Fruit fly (Drosophila melanogaster) whole organism, embryonic: ENCODE results near the gene CG18081.

Experiments
- Abd-B ChIP-seq: fragments of 200-800 bp; sonication (Bioruptor generic); optimal IDR thresholded peaks from 2 replicates; lab custom pipeline; 2018; ENCODE audit warnings: missing biosample characterization, mild to moderate bottlenecking, missing genetic modification characterization, moderate library complexity
- Asciz ChIP-seq: fragments of 200-800 bp; sonication (Bioruptor generic); optimal IDR thresholded peaks from 2 replicates; lab custom pipeline; 2017; ENCODE audit warnings: missing biosample characterization, mild to moderate bottlenecking, missing genetic modification characterization, missing genetic modification reagents
- CG10462 ChIP-seq: fragments of 200-800 bp; sonication (Bioruptor generic); optimal IDR thresholded peaks from 2 replicates; lab custom pipeline; 2016; ENCODE audit warnings: missing biosample characterization, missing genetic modification characterization
- CG11723 ChIP-seq: fragments of 200-800 bp; sonication (Bioruptor generic); optimal IDR thresholded peaks from 2 replicates; lab custom pipeline; 2017; ENCODE audit warnings: missing biosample characterization, mild to moderate bottlenecking, missing genetic modification characterization
- CG15696 ChIP-seq: fragments of 200-800 bp; sonication (Bioruptor generic); optimal IDR thresholded peaks from 2 replicates; lab custom pipeline; 2019; ENCODE audit warnings: missing biosample characterization, mild to moderate bottlenecking, missing genetic modification characterization, moderate library complexity
- CG18262 ChIP-seq: fragments of 200-800 bp; optimal IDR thresholded peaks from 3 replicates; lab custom pipeline; 2019; ENCODE audit warnings: missing biosample characterization, mild to moderate bottlenecking, missing genetic modification characterization, moderate library complexity
- CG18764 ChIP-seq: fragments of 200-800 bp; sonication (Bioruptor generic); optimal IDR thresholded peaks from 3 replicates; lab custom pipeline; 2016; ENCODE audit warnings: missing biosample characterization, missing genetic modification characterization
- CG2875 ChIP-seq: fragments of 200-800 bp; sonication (Bioruptor generic); optimal IDR thresholded peaks from 2 replicates; lab custom pipeline; 2017; ENCODE audit warnings: missing biosample characterization, mild to moderate bottlenecking, missing genetic modification characterization, missing genetic modification reagents
- CG34376 ChIP-seq: fragments of 200-800 bp; sonication (Bioruptor generic); optimal IDR thresholded peaks from 2 replicates; lab custom pipeline; 2018; ENCODE audit warnings: missing biosample characterization, mild to moderate bottlenecking, missing genetic modification characterization
- CG4360 ChIP-seq: fragments of 200-800 bp; sonication (Bioruptor generic); IDR thresholded peaks from 2 replicates; pipeline ENCODE4 v1.3.6; 2022; ENCODE audit warnings: missing biosample characterization, missing genetic modification characterization
- CG4424 ChIP-seq: fragments of 200-800 bp; sonication (Bioruptor generic); optimal IDR thresholded peaks from 3 replicates; lab custom pipeline; 2016; ENCODE audit warnings: missing biosample characterization, missing genetic modification characterization
- CG8281 ChIP-seq: fragments of 200-800 bp; sonication (Bioruptor generic); optimal IDR thresholded peaks from 2 replicates; lab custom pipeline; 2018; ENCODE audit warnings: missing biosample characterization, mild to moderate bottlenecking, missing genetic modification characterization, moderate library complexity
- CG8944 ChIP-seq: fragments of 200-800 bp; sonication (Bioruptor generic); optimal IDR thresholded peaks from 3 replicates; lab custom pipeline; 2016; ENCODE audit warnings: missing biosample characterization, missing genetic modification characterization
- Camta ChIP-seq: fragments of 200-800 bp; sonication (Bioruptor generic); optimal IDR thresholded peaks from 2 replicates; lab custom pipeline; 2016; ENCODE audit warnings: missing biosample characterization, missing genetic modification characterization
- Chrac-16 ChIP-seq: fragments of 200-800 bp; sonication (Bioruptor generic); optimal IDR thresholded peaks from 3 replicates; lab custom pipeline; 2016; ENCODE audit warnings: missing biosample characterization, missing genetic modification characterization
- CoRest ChIP-seq: fragments of 200-800 bp; sonication (Bioruptor generic); optimal IDR thresholded peaks from 3 replicates; lab custom pipeline; 2018; ENCODE audit warnings: missing biosample characterization, mild to moderate bottlenecking, missing genetic modification characterization, moderate library complexity
- Drgx ChIP-seq: fragments of 200-800 bp; sonication (Bioruptor generic); IDR thresholded peaks from 2 replicates; pipeline ENCODE4 v1.3.6; 2022; ENCODE audit warnings: missing biosample characterization, missing genetic modification characterization
- E2f1 ChIP-seq: fragments of 200-800 bp; sonication (Bioruptor generic); IDR thresholded peaks from 2 replicates; pipeline ENCODE4 v1.3.6; 2022; ENCODE audit warnings: missing biosample characterization, missing genetic modification characterization
- Fer3 ChIP-seq: fragments of 200-800 bp; sonication (Bioruptor generic); optimal IDR thresholded peaks from 2 replicates; lab custom pipeline; 2018; ENCODE audit warnings: missing biosample characterization, mild to moderate bottlenecking, missing genetic modification characterization, moderate library complexity
- Gug ChIP-seq: fragments of 200-800 bp; sonication (Bioruptor generic); IDR thresholded peaks from 4 replicates; pipeline ENCODE4 v1.3.6; 2022; ENCODE audit warnings: missing biosample characterization, missing genetic modification characterization
- Mad ChIP-seq: fragments of 200-800 bp; sonication (Bioruptor generic); optimal IDR thresholded peaks from 2 replicates; lab custom pipeline; 2016; ENCODE audit warnings: missing biosample characterization, missing genetic modification characterization
- Meics ChIP-seq: fragments of 200-800 bp; sonication (Bioruptor generic); optimal IDR thresholded peaks from 2 replicates; lab custom pipeline; 2017; ENCODE audit warnings: missing biosample characterization, mild to moderate bottlenecking, missing genetic modification characterization
- Mes4 ChIP-seq: fragments of 200-800 bp; sonication (Bioruptor generic); optimal IDR thresholded peaks from 2 replicates; lab custom pipeline; 2016; ENCODE audit warnings: missing biosample characterization, missing genetic modification characterization
- Nf-YB ChIP-seq: fragments of 200-800 bp; sonication (Bioruptor generic); optimal IDR thresholded peaks from 3 replicates; lab custom pipeline; 2019; ENCODE audit warnings: missing biosample characterization, mild to moderate bottlenecking, missing genetic modification characterization, moderate library complexity
- Pdp1 ChIP-seq, 2 experiments: fragments of 200-800 bp; sonication (Bioruptor generic); optimal IDR thresholded peaks; 3 replicates each; lab custom pipeline; 2016; ENCODE audit warnings: missing biosample characterization in 2 of 2, missing genetic modification characterization in 2 of 2, mild to moderate bottlenecking in 1 of 2, moderate library complexity in 1 of 2
- YL-1 ChIP-seq: fragments of 200-800 bp; sonication (Bioruptor generic); optimal IDR thresholded peaks from 3 replicates; lab custom pipeline; 2017; ENCODE audit warnings: missing biosample characterization, mild to moderate bottlenecking, missing genetic modification characterization
- abd-A ChIP-seq: fragments of 200-800 bp; sonication (Bioruptor generic); optimal IDR thresholded peaks from 3 replicates; lab custom pipeline; 2019; ENCODE audit warnings: missing biosample characterization, mild to moderate bottlenecking, missing genetic modification characterization, moderate library complexity
- ap ChIP-seq: fragments of 200-800 bp; sonication (Bioruptor generic); IDR thresholded peaks from 2 replicates; pipeline ENCODE4 v1.3.6; 2022; ENCODE audit warnings: missing biosample characterization, missing genetic modification characterization
- cato ChIP-seq: fragments of 200-800 bp; sonication (Bioruptor generic); optimal IDR thresholded peaks from 2 replicates; lab custom pipeline; 2016; ENCODE audit warnings: missing biosample characterization, missing genetic modification characterization, borderline replicate concordance
- crc ChIP-seq: fragments of 200-800 bp; sonication (Bioruptor generic); optimal IDR thresholded peaks from 2 replicates; lab custom pipeline; 2016; ENCODE audit warnings: missing biosample characterization, missing genetic modification characterization
- crp ChIP-seq, 2 experiments: fragments of 200-800 bp; sonication (Bioruptor generic); optimal IDR thresholded peaks; 2 replicates in 1 of 2; 3 replicates in 1 of 2; lab custom pipeline; 2017; ENCODE audit warnings: missing biosample characterization in 2 of 2, missing genetic modification characterization in 2 of 2, mild to moderate bottlenecking in 1 of 2, moderate library complexity in 1 of 2
- cwo ChIP-seq: fragments of 200-800 bp; sonication (Bioruptor generic); optimal IDR thresholded peaks from 3 replicates; lab custom pipeline; 2017; ENCODE audit warnings: missing biosample characterization, missing genetic modification characterization, mild to moderate bottlenecking, moderate library complexity, missing genetic modification reagents
- ems ChIP-seq: fragments of 200-800 bp; sonication (Bioruptor generic); optimal IDR thresholded peaks from 3 replicates; lab custom pipeline; 2016; ENCODE audit warnings: missing biosample characterization, missing genetic modification characterization
- eve ChIP-seq, 2 experiments: fragments of >200 bp; optimal IDR thresholded peaks; 2 replicates each; lab custom pipeline; 2017; ENCODE audit warnings: missing biosample characterization in 2 of 2, missing genetic modification characterization in 2 of 2
- gt ChIP-seq: fragments of 200-800 bp; sonication (Bioruptor generic); IDR thresholded peaks from 2 replicates; pipeline ENCODE4 v1.3.6; 2022; ENCODE audit warnings: missing biosample characterization, missing genetic modification characterization
- inv ChIP-seq: fragments of 200-800 bp; sonication (Bioruptor generic); IDR thresholded peaks from 2 replicates; pipeline ENCODE4 v1.3.6; 2022; ENCODE audit warnings: missing biosample characterization, missing genetic modification characterization; ENCODE audit not compliant: partially characterized antibody
- kah ChIP-seq: fragments of 200-800 bp; sonication (Bioruptor generic); optimal IDR thresholded peaks from 2 replicates; lab custom pipeline; 2018; ENCODE audit warnings: missing biosample characterization, mild to moderate bottlenecking, missing genetic modification characterization
- mam ChIP-seq: fragments of 200-800 bp; sonication (Bioruptor generic); optimal IDR thresholded peaks from 3 replicates; lab custom pipeline; 2016; ENCODE audit warnings: missing biosample characterization, missing genetic modification characterization
- nmo ChIP-seq: fragments of 200-800 bp; sonication (Bioruptor generic); optimal IDR thresholded peaks from 2 replicates; lab custom pipeline; 2018; ENCODE audit warnings: missing biosample characterization, mild to moderate bottlenecking, missing genetic modification characterization, moderate library complexity
- otp ChIP-seq: fragments of 200-800 bp; sonication (Bioruptor generic); IDR thresholded peaks from 3 replicates; pipeline ENCODE4, ENCODE4 v1.3.6; 2022; ENCODE audit warnings: missing biosample characterization, missing genetic modification characterization
- pnt ChIP-seq: fragments of 200-800 bp; sonication (Bioruptor generic); optimal IDR thresholded peaks from 3 replicates; lab custom pipeline; 2016; ENCODE audit warnings: missing biosample characterization, missing genetic modification characterization
- pros ChIP-seq: fragments of 200-800 bp; sonication (Bioruptor generic); optimal IDR thresholded peaks from 3 replicates; lab custom pipeline; 2019; ENCODE audit warnings: missing biosample characterization, mild to moderate bottlenecking, missing genetic modification characterization, moderate library complexity
- pum ChIP-seq: fragments of 200-800 bp; sonication (Bioruptor generic); optimal IDR thresholded peaks from 2 replicates; lab custom pipeline; 2016; ENCODE audit warnings: missing biosample characterization, missing genetic modification characterization
- ranshi ChIP-seq: fragments of 200-800 bp; sonication (Bioruptor generic); IDR thresholded peaks from 2 replicates; pipeline ENCODE4 v1.3.6; 2022; ENCODE audit warnings: missing biosample characterization, missing genetic modification characterization
- tup ChIP-seq: fragments of 200-800 bp; sonication (Bioruptor generic); optimal IDR thresholded peaks from 2 replicates; lab custom pipeline; 2016; ENCODE audit warnings: missing biosample characterization, mild to moderate bottlenecking, missing genetic modification characterization, moderate library complexity
- tx ChIP-seq: fragments of 200-800 bp; sonication (Bioruptor generic); optimal IDR thresholded peaks from 2 replicates; lab custom pipeline; 2016; ENCODE audit warnings: missing biosample characterization, missing genetic modification characterization
- usp ChIP-seq: fragments of >200 bp; optimal IDR thresholded peaks from 2 replicates; lab custom pipeline; 2017; ENCODE audit warnings: missing biosample characterization, missing genetic modification characterization
- yki ChIP-seq: fragments of >200 bp; optimal IDR thresholded peaks from 3 replicates; lab custom pipeline; 2018
- z ChIP-seq: fragments of 200-800 bp; sonication (Bioruptor generic); IDR thresholded peaks from 3 replicates; pipeline ENCODE4 v1.3.6; 2022; ENCODE audit warnings: missing biosample characterization, missing genetic modification characterization

Gene CG18081

DNA sequence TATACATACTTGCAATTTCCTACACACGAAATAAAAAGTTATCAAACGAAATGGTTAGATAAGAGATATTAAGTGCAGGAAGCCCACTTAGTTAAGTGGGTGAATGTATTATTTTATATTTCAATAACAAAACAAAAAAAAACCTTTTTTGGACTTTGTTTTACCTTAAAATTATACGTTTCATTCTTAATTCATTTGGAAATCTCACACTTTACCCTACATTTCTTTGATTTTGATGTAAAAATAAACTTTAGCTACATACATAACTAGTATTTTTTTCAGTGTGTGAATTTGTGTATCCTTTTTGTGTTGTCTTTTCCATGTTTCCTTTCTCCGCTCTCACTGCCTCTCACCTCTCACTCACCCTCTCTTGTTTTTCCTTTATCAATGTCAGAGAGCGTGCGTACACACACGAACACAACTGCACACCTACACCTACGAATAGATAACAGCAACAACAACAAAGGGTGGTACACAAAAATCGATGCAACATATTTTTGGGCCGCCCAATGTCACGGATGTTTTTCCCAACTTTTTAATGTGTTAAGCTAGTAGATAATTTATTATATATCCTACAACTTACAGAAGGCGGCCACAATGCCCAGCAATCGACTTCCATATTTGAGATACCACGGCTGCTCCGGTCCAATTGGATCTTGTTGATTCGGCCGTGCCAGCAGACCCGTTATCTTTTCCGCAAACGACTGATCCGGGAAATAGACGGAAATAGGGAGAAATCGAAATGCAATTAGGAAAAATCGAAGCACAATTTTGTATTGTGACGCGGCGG lies 19.6 kb downstream of the CG18081 start (continued):
- peak; percentile 80 for TF ChIP-seq Meics (GFP tag; lab: Kevin White, UChicago)
- peak; percentile 85 for TF ChIP-seq Drgx
- TF ChIP-seq z (GFP tag; lab: Robert Waterston, UW), result no peak
- TF ChIP-seq CG18764 (GFP tag; lab: Kevin White, UChicago), result peak; percentile 55
- TF ChIP-seq E2f1 (GFP tag; lab: Robert Waterston, UW), result peak; percentile 56; the same call in 1 of the 2 replicates
- TF ChIP-seq CG15696 (tag; lab: Kevin White, UChicago), result peak; percentile 64
- peak; percentile 51 for TF ChIP-seq tx (GFP tag; lab: Kevin White, UChicago)
- no peak for TF ChIP-seq Gug (GFP tag; lab: Robert Waterston, UW)
- peak; percentile 65 for TF ChIP-seq Chrac-16 (GFP tag; lab: Kevin White, UChicago)
- TF ChIP-seq eve (GFP tag; optimal IDR thresholded peaks at IDR 0.05; lab: Kevin White, UChicago), result peak in 1 of 2 experiments; percentile 82
- peak; percentile 63 for TF ChIP-seq CG10462
- peak; percentile 59 to 65 for TF ChIP-seq Pdp1 (GFP tag; optimal IDR thresholded peaks at IDR 0.05; lab: Kevin White, UChicago)
- TF ChIP-seq pros (GFP tag; lab: Kevin White, UChicago), result peak; percentile 16
- peak; percentile 50 for TF ChIP-seq Nf-YB
- peak; percentile 71 for TF ChIP-seq nmo
- TF ChIP-seq CG4360 (GFP tag; lab: Robert Waterston, UW), result peak; percentile 98
- peak; percentile 38 for TF ChIP-seq CG8944 (GFP tag; lab: Kevin White, UChicago)
- TF ChIP-seq pum (GFP tag; lab: Kevin White, UChicago), result peak; percentile 37
- peak; percentile 63 for TF ChIP-seq CG2875 (GFP tag; lab: Kevin White, UChicago)
- TF ChIP-seq usp (GFP tag; lab: Kevin White, UChicago), result no peak
- peak; percentile 79 for TF ChIP-seq cwo (GFP tag; lab: Kevin White, UChicago)
- no peak for TF ChIP-seq Abd-B (GFP tag; lab: Kevin White, UChicago)
- TF ChIP-seq crc (GFP tag; lab: Kevin White, UChicago), result peak; percentile 51
- no peak for TF ChIP-seq otp
- peak; percentile 2 for TF ChIP-seq pnt
- TF ChIP-seq gt, result no peak
- TF ChIP-seq Asciz, result peak; percentile 24
- TF ChIP-seq Fer3 (tag; lab: Kevin White, UChicago), result peak; percentile 61
- no peak for TF ChIP-seq ap (GFP tag; lab: Robert Waterston, UW)
- TF ChIP-seq ems (GFP tag; lab: Kevin White, UChicago), result no peak
- TF ChIP-seq Mad (GFP tag; lab: Kevin White, UChicago), result peak; percentile 23
- peak; percentile 65 for TF ChIP-seq mam (GFP tag; lab: Kevin White, UChicago)
- peak; percentile 70 for TF ChIP-seq yki (lab: Kevin White, UChicago)
- TF ChIP-seq YL-1 (GFP tag; lab: Kevin White, UChicago), result peak; percentile 47
- TF ChIP-seq CG34376, result peak; percentile 46
- peak; percentile 45 for TF ChIP-seq cato (GFP tag; lab: Kevin White, UChicago)
- peak; percentile 63; the same call in 1 of the 2 replicates for TF ChIP-seq ranshi
- peak; percentile 73 for TF ChIP-seq CG18262
- no peak for TF ChIP-seq abd-A (tag; lab: Kevin White, UChicago)
- peak; percentile 19 for TF ChIP-seq kah (GFP tag; lab: Kevin White, UChicago)
- TF ChIP-seq CG8281 (tag; lab: Kevin White, UChicago), result peak; percentile 46
- TF ChIP-seq tup (GFP tag; lab: Kevin White, UChicago), result no peak
- peak; percentile 68 for TF ChIP-seq CG4424 (GFP tag; lab: Kevin White, UChicago)
- no peak for TF ChIP-seq inv
- TF ChIP-seq Camta (GFP tag; lab: Kevin White, UChicago), result peak; percentile 67
- no peak for TF ChIP-seq Mes4 (GFP tag; lab: Kevin White, UChicago)
- peak; percentile 38 for TF ChIP-seq CG11723 (GFP tag; lab: Kevin White, UChicago)
- peak in 1 of 2 experiments; percentile 11 for TF ChIP-seq crp (GFP tag; optimal IDR thresholded peaks at IDR 0.05; lab: Kevin White, UChicago)
- TF ChIP-seq CoRest (tag; lab: Kevin White, UChicago), result peak; percentile 77
